Worm (Caenorhabditis elegans) whole organism, L1 larva: Measurements from ENCODE around the gene B0546.5.

ENCODE experiments used
- C04F5.9 ChIP-seq: sonication (generic microtip); optimal IDR thresholded peaks from 2 replicates; lab custom pipeline; 2016; ENCODE audit warnings: missing genetic modification characterization, missing compliant biosample characterization
- F16B12.6 ChIP-seq: fragments of 150-350 bp; optimal IDR thresholded peaks from 2 replicates; lab custom pipeline; 2014; ENCODE audit warnings: missing biosample characterization, missing genetic modification characterization
- Y116A8C.19 ChIP-seq: sonication (generic microtip); optimal IDR thresholded peaks from 2 replicates; lab custom pipeline; 2016; ENCODE audit warnings: missing compliant biosample characterization, missing genetic modification characterization, borderline replicate concordance
- aha-1 ChIP-seq: fragments of 150-350 bp; optimal IDR thresholded peaks from 2 replicates; lab custom pipeline; 2014; ENCODE audit warnings: missing biosample characterization, missing genetic modification characterization
- aly-2 ChIP-seq: fragments of 150-350 bp; optimal IDR thresholded peaks from 2 replicates; lab custom pipeline; 2014; ENCODE audit warnings: missing biosample characterization, missing genetic modification characterization
- ama-1 ChIP-seq: fragments of 150-350 bp; optimal IDR thresholded peaks from 2 replicates; lab custom pipeline; 2014
- blmp-1 ChIP-seq: fragments of 150-350 bp; optimal IDR thresholded peaks from 2 replicates; lab custom pipeline; 2014; ENCODE audit warnings: missing biosample characterization, missing genetic modification characterization
- ceh-8 ChIP-seq: fragments of 200-800 bp; sonication (Bioruptor generic); optimal IDR thresholded peaks from 2 replicates; lab custom pipeline; 2018; ENCODE audit warnings: mild to moderate bottlenecking, missing genetic modification characterization, moderate library complexity, missing compliant biosample characterization
- ceh-82 ChIP-seq, 3 experiments: fragments of 150-350 bp in 1 of 3; sonication (generic microtip) in 2 of 3; optimal IDR thresholded peaks; 2 replicates each; lab custom pipeline; 2014 to 2017; ENCODE audit warnings: missing biosample characterization in 3 of 3, missing genetic modification characterization in 3 of 3
- ceh-90 ChIP-seq: sonication (generic microtip); optimal IDR thresholded peaks from 2 replicates; lab custom pipeline; 2016; ENCODE audit warnings: missing genetic modification characterization, missing compliant biosample characterization
- ces-1 ChIP-seq: fragments of 150-350 bp; optimal IDR thresholded peaks from 2 replicates; lab custom pipeline; 2014; ENCODE audit warnings: missing biosample characterization, missing genetic modification reagents, missing genetic modification characterization
- dpl-1 ChIP-seq, 3 experiments: fragments of 150-350 bp in 2 of 3; sonication (generic microtip) in 1 of 3; optimal IDR thresholded peaks; 2 replicates each; lab custom pipeline; 2014 to 2017; ENCODE audit warnings: missing biosample characterization in 3 of 3, missing genetic modification characterization in 3 of 3, missing genetic modification reagents in 3 of 3
- dsc-1 ChIP-seq: sonication (generic microtip); optimal IDR thresholded peaks from 2 replicates; lab custom pipeline; 2016; ENCODE audit warnings: mild to moderate bottlenecking, missing genetic modification characterization, missing compliant biosample characterization
- efl-1 ChIP-seq, 4 experiments: fragments of 150-350 bp; optimal IDR thresholded peaks in 3 of 4; peaks in 1 of 4; 1 replicate in 1 of 4; 2 replicates in 3 of 4; lab custom pipeline; 2014; ENCODE audit warnings: missing biosample characterization in 2 of 4, missing genetic modification characterization in 2 of 4, missing genetic modification reagents in 2 of 4
- egl-27 ChIP-seq, 2 experiments: fragments of 150-350 bp in 1 of 2; sonication (generic microtip); optimal IDR thresholded peaks; 3 replicates each; lab custom pipeline; 2017 to 2018; ENCODE audit warnings: missing biosample characterization in 2 of 2, missing genetic modification characterization in 2 of 2, missing genetic modification reagents in 2 of 2
- elt-2 ChIP-seq: sonication (generic microtip); optimal IDR thresholded peaks from 2 replicates; lab custom pipeline; 2016; ENCODE audit warnings: missing genetic modification characterization, mild to moderate bottlenecking, inconsistent platforms, missing compliant biosample characterization, missing genetic modification reagents
- elt-3 ChIP-seq, 6 experiments: fragments of 150-350 bp in 1 of 6; sonication (generic microtip); optimal IDR thresholded peaks; 2 replicates each; lab custom pipeline; 2017 to 2018; ENCODE audit warnings: missing biosample characterization in 6 of 6, missing genetic modification characterization in 6 of 6, inconsistent platforms in 1 of 6
- ets-5 ChIP-seq: fragments of 200-800 bp; sonication (Bioruptor generic); IDR thresholded peaks from 2 replicates; pipeline ENCODE4 v1.3.6; 2022; ENCODE audit warnings: missing genetic modification characterization, missing compliant biosample characterization
- fkh-10 ChIP-seq: sonication (generic microtip); optimal IDR thresholded peaks from 2 replicates; lab custom pipeline; 2017; ENCODE audit warnings: missing biosample characterization, missing genetic modification reagents, missing genetic modification characterization
- fkh-4 ChIP-seq: sonication (generic microtip); optimal IDR thresholded peaks from 2 replicates; lab custom pipeline; 2016; ENCODE audit warnings: missing compliant biosample characterization, missing genetic modification characterization, borderline replicate concordance
- fkh-8 ChIP-seq: sonication (generic microtip); optimal IDR thresholded peaks from 2 replicates; lab custom pipeline; 2016; ENCODE audit warnings: mild to moderate bottlenecking, missing genetic modification characterization, missing compliant biosample characterization
- grh-1 ChIP-seq: fragments of 200-800 bp; sonication (Bioruptor generic); IDR thresholded peaks from 2 replicates; pipeline ENCODE4 v1.3.6; 2022; ENCODE audit warnings: missing genetic modification reagents, missing genetic modification characterization, missing compliant biosample characterization
- hlh-17 ChIP-seq: fragments of 200-800 bp; sonication (Bioruptor generic); optimal IDR thresholded peaks from 2 replicates; lab custom pipeline; 2018; ENCODE audit warnings: missing genetic modification characterization, mild to moderate bottlenecking, missing compliant biosample characterization, moderate library complexity, borderline replicate concordance
- hlh-4 ChIP-seq: sonication (generic microtip); optimal IDR thresholded peaks from 2 replicates; lab custom pipeline; 2016; ENCODE audit warnings: mild to moderate bottlenecking, missing genetic modification characterization, missing compliant biosample characterization
- hpl-2 ChIP-seq: fragments of 150-350 bp; optimal IDR thresholded peaks from 2 replicates; lab custom pipeline; 2014; ENCODE audit warnings: missing biosample characterization, missing genetic modification reagents, missing genetic modification characterization
- irx-1 ChIP-seq: sonication (generic microtip); optimal IDR thresholded peaks from 2 replicates; lab custom pipeline; 2016; ENCODE audit warnings: missing genetic modification characterization, missing compliant biosample characterization
- isw-1 ChIP-seq: fragments of 200-800 bp; sonication (Bioruptor generic); IDR thresholded peaks from 2 replicates; pipeline ENCODE4 v1.3.6; 2022; ENCODE audit warnings: missing genetic modification characterization, missing compliant biosample characterization
- lin-13 ChIP-seq: fragments of 150-350 bp; optimal IDR thresholded peaks from 2 replicates; lab custom pipeline; 2014; ENCODE audit warnings: missing biosample characterization, missing genetic modification reagents, missing genetic modification characterization
- lin-35 ChIP-seq, 2 experiments: fragments of 150-350 bp; optimal IDR thresholded peaks; 2 replicates each; lab custom pipeline; 2014; ENCODE audit warnings: missing biosample characterization in 2 of 2, missing genetic modification characterization in 2 of 2, missing genetic modification reagents in 2 of 2
- lin-39 ChIP-seq: fragments of 150-350 bp; optimal IDR thresholded peaks from 2 replicates; lab custom pipeline; 2014; ENCODE audit warnings: missing biosample characterization, missing genetic modification reagents, missing genetic modification characterization
- lir-3 ChIP-seq: sonication (generic microtip); optimal IDR thresholded peaks from 2 replicates; lab custom pipeline; 2016; ENCODE audit warnings: mild to moderate bottlenecking, missing genetic modification characterization, moderate library complexity, missing compliant biosample characterization; ENCODE audit not compliant: poor library complexity
- mef-2 ChIP-seq: fragments of 150-350 bp; optimal IDR thresholded peaks from 2 replicates; lab custom pipeline; 2014; ENCODE audit warnings: missing biosample characterization, missing genetic modification characterization
- nhr-12 ChIP-seq: sonication (generic microtip); optimal IDR thresholded peaks from 2 replicates; lab custom pipeline; 2017; ENCODE audit warnings: missing biosample characterization, missing genetic modification characterization
- nhr-19 ChIP-seq: fragments of 200-800 bp; sonication (Bioruptor generic); conservative IDR thresholded peaks from 2 replicates; pipeline ENCODE4 v1.3.6; 2022; ENCODE audit warnings: missing genetic modification characterization, missing compliant biosample characterization
- nhr-47 ChIP-seq: sonication (generic microtip); optimal IDR thresholded peaks from 2 replicates; lab custom pipeline; 2016; ENCODE audit warnings: mild to moderate bottlenecking, missing genetic modification characterization, moderate library complexity, missing compliant biosample characterization
- nhr-85 ChIP-seq: sonication (generic microtip); peaks from one replicate; lab custom pipeline; 2016; ENCODE audit warnings: missing genetic modification characterization, inconsistent platforms, missing compliant biosample characterization
- pax-3 ChIP-seq: fragments of 200-800 bp; sonication (Bioruptor generic); optimal IDR thresholded peaks from 2 replicates; lab custom pipeline; 2018; ENCODE audit warnings: mild to moderate bottlenecking, missing genetic modification characterization, moderate library complexity, missing compliant biosample characterization
- rnt-1 ChIP-seq: sonication (generic microtip); optimal IDR thresholded peaks from 2 replicates; lab custom pipeline; 2016; ENCODE audit warnings: mild to moderate bottlenecking, missing genetic modification characterization, moderate library complexity, missing compliant biosample characterization
- skn-1 ChIP-seq: fragments of 150-350 bp; optimal IDR thresholded peaks from 2 replicates; lab custom pipeline; 2014; ENCODE audit warnings: missing biosample characterization, missing genetic modification characterization
- snpc-4 ChIP-seq: fragments of 150-350 bp; optimal IDR thresholded peaks from 2 replicates; lab custom pipeline; 2014; ENCODE audit warnings: missing biosample characterization, missing genetic modification characterization
- sup-37 ChIP-seq: fragments of 200-800 bp; sonication (Bioruptor generic); optimal IDR thresholded peaks from 2 replicates; lab custom pipeline; 2018; ENCODE audit warnings: mild to moderate bottlenecking, missing genetic modification characterization, missing compliant biosample characterization
- tlp-1 ChIP-seq: fragments of 150-350 bp; optimal IDR thresholded peaks from 2 replicates; lab custom pipeline; 2014; ENCODE audit warnings: missing biosample characterization, missing genetic modification characterization
- unc-62 ChIP-seq: fragments of 150-350 bp; optimal IDR thresholded peaks from 2 replicates; lab custom pipeline; 2014; ENCODE audit warnings: missing biosample characterization, missing genetic modification reagents, missing genetic modification characterization
- unc-98 ChIP-seq: fragments of 200-800 bp; sonication (Bioruptor generic); IDR thresholded peaks from 2 replicates; pipeline ENCODE4 v1.3.6; 2022; ENCODE audit warnings: missing genetic modification characterization, missing compliant biosample characterization
- xbp-1 ChIP-seq: sonication (generic microtip); optimal IDR thresholded peaks from 2 replicates; lab custom pipeline; 2016; ENCODE audit warnings: missing genetic modification characterization, missing compliant biosample characterization
- zip-4 ChIP-seq: fragments of 200-800 bp; sonication (Bioruptor generic); optimal IDR thresholded peaks from 2 replicates; lab custom pipeline; 2018; ENCODE audit warnings: mild to moderate bottlenecking, missing genetic modification characterization, moderate library complexity, missing compliant biosample characterization
- ztf-11 ChIP-seq, 2 experiments: sonication (generic microtip); optimal IDR thresholded peaks; 2 replicates each; lab custom pipeline; 2016 to 2017; ENCODE audit warnings: missing genetic modification characterization in 2 of 2, missing biosample characterization in 1 of 2, missing compliant biosample characterization in 1 of 2
- ztf-4 ChIP-seq: fragments of 150-350 bp; optimal IDR thresholded peaks from 2 replicates; lab custom pipeline; 2014; ENCODE audit warnings: missing biosample characterization, missing genetic modification characterization

B0546.5 gene

ce11 chrIV:3345484-3345883 is 44.4 kb downstream of the B0546.5 start:
- TF ChIP-seq ces-1 (no peak), fkh-4 (tag; lab: Kevin White, UChicago) (no peak), lir-3 (no peak), sup-37 (GFP tag; lab: Kevin White, UChicago) (no peak), dpl-1 (GFP tag; optimal IDR thresholded peaks at IDR 0.05; lab: Kevin White, UChicago) (no peak), ceh-82 (tag; optimal IDR thresholded peaks at IDR 0.05; lab: Kevin White, UChicago) (no peak), ztf-4 (tag; lab: Kevin White, UChicago) (no peak), C04F5.9 (tag; lab: Kevin White, UChicago) (no peak), lin-39 (tag; lab: Kevin White, UChicago) (no peak), aly-2 (tag; lab: Kevin White, UChicago) (no peak), pax-3 (no peak), ztf-11 (tag; optimal IDR thresholded peaks at IDR 0.05; lab: Kevin White, UChicago) (no peak), tlp-1 (tag; lab: Kevin White, UChicago) (no peak), fkh-8 (tag; lab: Kevin White, UChicago) (no peak), lin-13 (GFP tag; lab: Kevin White, UChicago) (no peak), zip-4 (GFP tag; lab: Kevin White, UChicago) (no peak), nhr-47 (no peak), grh-1 (GFP tag; lab: Robert Waterston, UW) (no peak)

- TF ChIP-seq unc-98 (GFP tag; lab: Robert Waterston, UW) (no peak), ceh-8 (GFP tag; lab: Kevin White, UChicago) (no peak), nhr-85 (no peak), isw-1 (GFP tag; lab: Robert Waterston, UW) (no peak), ama-1 (no peak), ceh-82 (tag; optimal IDR thresholded peaks at IDR 0.05; lab: Kevin White, UChicago) (no peak), hpl-2 (GFP tag; lab: Kevin White, UChicago) (no peak), mef-2 (no peak), hlh-17 (GFP tag; lab: Kevin White, UChicago) (no peak), ztf-4 (tag; lab: Kevin White, UChicago) (no peak), fkh-10 (GFP tag; lab: Kevin White, UChicago) (no peak), egl-27 (tag; optimal IDR thresholded peaks at IDR 0.05; lab: Kevin White, UChicago) (no peak), dsc-1 (tag; lab: Kevin White, UChicago) (no peak), elt-2 (tag; lab: Kevin White, UChicago) (no peak), ets-5 (no peak), Y116A8C.19 (tag; lab: Kevin White, UChicago) (no peak), C04F5.9 (tag; lab: Kevin White, UChicago) (no peak), nhr-19 (no peak), aha-1 (tag; lab: Kevin White, UChicago) (no peak), blmp-1 (tag; lab: Kevin White, UChicago) (no peak)
Measured at ce11 chrIV:3341170-3341569, 48.7 kb downstream of the B0546.5 start, which contains the start of gene F42A6.2. TSS of gene F42A6.2 (plus strand) at chrIV:3341470.

ce11 chrIV:3338676-3339075 is 51.2 kb downstream of the B0546.5 start, which contains the start of gene hrpa-1:
TSS of gene hrpa-1 (minus strand) at chrIV:3338867.
- TF ChIP-seq xbp-1 (tag; lab: Kevin White, UChicago): peak; percentile 88
- no peak for TF ChIP-seq hlh-17 (GFP tag; lab: Kevin White, UChicago)
- no peak for TF ChIP-seq nhr-12 (tag; lab: Kevin White, UChicago)
- TF ChIP-seq ceh-90 (tag; lab: Kevin White, UChicago): peak; percentile 34
- no peak for TF ChIP-seq hlh-4 (tag; lab: Kevin White, UChicago)
- TF ChIP-seq elt-3 (tag; optimal IDR thresholded peaks at IDR 0.05; lab: Kevin White, UChicago): peak in 2 of 6 experiments; percentile 64 to 77
- peak; percentile 68 for TF ChIP-seq snpc-4 (tag; lab: Kevin White, UChicago)
- peak; percentile 72 for TF ChIP-seq irx-1 (tag; lab: Kevin White, UChicago)
- TF ChIP-seq aly-2 (tag; lab: Kevin White, UChicago): no peak
- no peak for TF ChIP-seq sup-37 (GFP tag; lab: Kevin White, UChicago)
- TF ChIP-seq efl-1 (optimal IDR thresholded peaks at IDR 0.05; lab: Kevin White, UChicago): peak; percentile 97 to 99
- TF ChIP-seq efl-1 (GFP tag; optimal IDR thresholded peaks at IDR 0.05 in 1 of 2; lab: Kevin White, UChicago): peak; percentile 96 to 99
- TF ChIP-seq ceh-82 (tag; optimal IDR thresholded peaks at IDR 0.05; lab: Kevin White, UChicago): peak; percentile 86 to 95 (median 87)
- no peak for TF ChIP-seq lir-3
- TF ChIP-seq mef-2: peak; percentile 23
- TF ChIP-seq Y116A8C.19 (tag; lab: Kevin White, UChicago): no peak
- peak; percentile 26 for TF ChIP-seq ztf-4 (tag; lab: Kevin White, UChicago)
- peak; percentile 92 for TF ChIP-seq rnt-1 (tag; lab: Kevin White, UChicago)
- TF ChIP-seq C04F5.9 (tag; lab: Kevin White, UChicago): peak; percentile 52
- no peak for TF ChIP-seq unc-62 (GFP tag; lab: Kevin White, UChicago)
- TF ChIP-seq skn-1 (tag; lab: Kevin White, UChicago): peak; percentile 94
- peak; percentile 59 for TF ChIP-seq F16B12.6 (tag; lab: Kevin White, UChicago)
- peak; percentile 89 for TF ChIP-seq lin-39 (tag; lab: Kevin White, UChicago)
- TF ChIP-seq lin-35 (GFP tag; optimal IDR thresholded peaks at IDR 0.05; lab: Kevin White, UChicago): peak; percentile 96 to 97
